Worm (Caenorhabditis elegans) whole organism, L4 larva: ENCODE results near the gene C06G4.6.
A peak's percentile ranks its signal among the peaks of the same experiment; 100 is the strongest.

Source experiments
- F10B5.3 ChIP-seq: sonication (generic microtip); optimal IDR thresholded peaks from 2 replicates; lab custom pipeline; 2016; ENCODE audit warnings: mild to moderate bottlenecking, missing genetic modification characterization, missing compliant biosample characterization
- F44E2.7 ChIP-seq: fragments of 200-800 bp; sonication (Bioruptor generic); IDR thresholded peaks from 2 replicates; pipeline ENCODE4 v2.1.2; 2022; ENCODE audit warnings: missing genetic modification characterization, missing compliant biosample characterization
- R02D3.7 ChIP-seq: fragments of 150-350 bp; sonication (generic microtip); optimal IDR thresholded peaks from 3 replicates; lab custom pipeline; 2014; ENCODE audit warnings: missing biosample characterization, missing genetic modification characterization
- aha-1 ChIP-seq: fragments of 150-350 bp; peaks from one replicate; lab custom pipeline; 2014; ENCODE audit warnings: missing biosample characterization, missing genetic modification characterization
- ama-1 ChIP-seq: fragments of 150-350 bp; optimal IDR thresholded peaks from 2 replicates; lab custom pipeline; 2014; ENCODE audit warnings: inconsistent platforms, mixed read lengths
- arid-1 ChIP-seq: fragments of 200-800 bp; sonication (Bioruptor generic); conservative IDR thresholded peaks from 2 replicates; pipeline ENCODE4 v1.3.6; 2022; ENCODE audit warnings: missing genetic modification reagents, missing genetic modification characterization, missing compliant biosample characterization
- ceh-20 ChIP-seq: fragments of 200-800 bp; sonication (Bioruptor generic); IDR thresholded peaks from 2 replicates; pipeline ENCODE4 v1.3.6; 2022; ENCODE audit warnings: missing genetic modification reagents, missing genetic modification characterization, missing compliant biosample characterization
- ceh-82 ChIP-seq: sonication (generic microtip); optimal IDR thresholded peaks from 2 replicates; lab custom pipeline; 2017; ENCODE audit warnings: missing biosample characterization, missing genetic modification characterization
- ctbp-1 ChIP-seq: fragments of 200-800 bp; sonication (Bioruptor generic); IDR thresholded peaks from 2 replicates; pipeline ENCODE4 v1.3.6; 2022; ENCODE audit warnings: missing genetic modification reagents, missing genetic modification characterization, missing compliant biosample characterization
- daf-16 ChIP-seq, 3 experiments: sonication (generic microtip); optimal IDR thresholded peaks; 2 replicates each; lab custom pipeline; 2016 to 2017; ENCODE audit warnings: missing genetic modification characterization in 3 of 3, missing genetic modification reagents in 3 of 3, mild to moderate bottlenecking in 2 of 3, missing compliant biosample characterization in 2 of 3, missing biosample characterization in 1 of 3, moderate library complexity in 1 of 3
- daf-19 ChIP-seq: fragments of 200-800 bp; sonication (Bioruptor generic); conservative IDR thresholded peaks from 2 replicates; pipeline ENCODE4 v1.3.6; 2022; ENCODE audit warnings: missing genetic modification characterization, missing compliant biosample characterization
- dmd-6 ChIP-seq: fragments of 200-800 bp; sonication (Bioruptor generic); IDR thresholded peaks from 2 replicates; pipeline ENCODE4 v1.3.6; 2022; ENCODE audit warnings: missing genetic modification reagents, missing genetic modification characterization, missing compliant biosample characterization
- dmd-8 ChIP-seq: fragments of 200-800 bp; sonication (Bioruptor generic); IDR thresholded peaks from 2 replicates; pipeline ENCODE4 v1.3.6; 2022; ENCODE audit warnings: missing genetic modification characterization, missing compliant biosample characterization
- dpl-1 ChIP-seq: fragments of 150-350 bp; optimal IDR thresholded peaks from 2 replicates; lab custom pipeline; 2014; ENCODE audit warnings: missing biosample characterization, missing genetic modification reagents, missing genetic modification characterization
- duxl-1 ChIP-seq: sonication (generic microtip); optimal IDR thresholded peaks from 2 replicates; lab custom pipeline; 2016; ENCODE audit warnings: mild to moderate bottlenecking, missing genetic modification characterization, moderate library complexity, missing compliant biosample characterization; ENCODE audit not compliant: poor library complexity
- egl-43 ChIP-seq: fragments of 200-800 bp; sonication (Bioruptor generic); IDR thresholded peaks from 2 replicates; pipeline ENCODE4 v1.3.6; 2022; ENCODE audit warnings: missing genetic modification reagents, missing genetic modification characterization, missing compliant biosample characterization
- gei-8 ChIP-seq: fragments of 200-800 bp; sonication (Bioruptor generic); optimal IDR thresholded peaks from 2 replicates; lab custom pipeline; 2018; ENCODE audit warnings: mild to moderate bottlenecking, missing genetic modification characterization, missing compliant biosample characterization
- hlh-11 ChIP-seq: fragments of 200-800 bp; sonication (Bioruptor generic); optimal IDR thresholded peaks from 2 replicates; lab custom pipeline; 2018; ENCODE audit warnings: mild to moderate bottlenecking, missing genetic modification characterization, missing compliant biosample characterization
- hlh-30 ChIP-seq: sonication (generic microtip); optimal IDR thresholded peaks from 2 replicates; lab custom pipeline; 2017; ENCODE audit warnings: antibody characterized with exemption, mild to moderate bottlenecking, missing genetic modification characterization, missing compliant biosample characterization; ENCODE audit not compliant: insufficient read depth
- hmg-1.1 ChIP-seq: fragments of 200-800 bp; sonication (Bioruptor generic); IDR thresholded peaks from 2 replicates; pipeline ENCODE4 v1.3.6; 2022; ENCODE audit warnings: missing genetic modification reagents, missing genetic modification characterization, missing compliant biosample characterization
- jun-1 ChIP-seq: fragments of 150-350 bp; optimal IDR thresholded peaks from 2 replicates; lab custom pipeline; 2014; ENCODE audit warnings: missing biosample characterization, missing genetic modification reagents, missing genetic modification characterization
- lim-7 ChIP-seq: fragments of 200-800 bp; sonication (Bioruptor generic); IDR thresholded peaks from 2 replicates; pipeline ENCODE4 v1.3.6; 2022; ENCODE audit warnings: missing genetic modification characterization, missing compliant biosample characterization
- lin-1 ChIP-seq: fragments of 200-800 bp; sonication (Bioruptor generic); IDR thresholded peaks from 2 replicates; pipeline ENCODE4 v1.3.6; 2022; ENCODE audit warnings: missing genetic modification reagents, missing genetic modification characterization, missing compliant biosample characterization
- lin-13 ChIP-seq: fragments of 150-350 bp; optimal IDR thresholded peaks from 2 replicates; lab custom pipeline; 2014; ENCODE audit warnings: missing biosample characterization, missing genetic modification reagents, missing genetic modification characterization
- lin-29 ChIP-seq: fragments of 200-800 bp; sonication (Bioruptor generic); IDR thresholded peaks from 2 replicates; pipeline ENCODE4 v1.3.6; 2022; ENCODE audit warnings: missing genetic modification reagents, missing genetic modification characterization, missing compliant biosample characterization
- lsy-2 ChIP-seq, 2 experiments: fragments of 150-350 bp in 1 of 2; sonication (generic microtip) in 1 of 2; optimal IDR thresholded peaks; 2 replicates each; lab custom pipeline; 2014 to 2017; ENCODE audit warnings: missing biosample characterization in 2 of 2, missing genetic modification characterization in 2 of 2
- madf-9 ChIP-seq: fragments of 200-800 bp; sonication (Bioruptor generic); conservative IDR thresholded peaks from 2 replicates; pipeline ENCODE4 v1.3.6; 2022; ENCODE audit warnings: missing genetic modification reagents, missing genetic modification characterization, missing compliant biosample characterization
- mdl-1 ChIP-seq, 2 experiments: fragments of 150-350 bp in 1 of 2; sonication (generic microtip) in 1 of 2; optimal IDR thresholded peaks; 2 replicates each; lab custom pipeline; 2014 to 2017; ENCODE audit warnings: missing biosample characterization in 2 of 2, missing genetic modification characterization in 2 of 2
- mep-1 ChIP-seq: fragments of 150-350 bp; sonication (generic microtip); optimal IDR thresholded peaks from 3 replicates; lab custom pipeline; 2014; ENCODE audit warnings: missing biosample characterization, missing genetic modification characterization
- mes-2 ChIP-seq: sonication (generic microtip); optimal IDR thresholded peaks from 2 replicates; lab custom pipeline; 2016; ENCODE audit warnings: missing genotype, mild to moderate bottlenecking, missing genetic modification characterization, missing compliant biosample characterization; ENCODE audit not compliant: poor library complexity, severe bottlenecking
- mxl-3 ChIP-seq: fragments of 200-800 bp; sonication (Bioruptor generic); optimal IDR thresholded peaks from 2 replicates; lab custom pipeline; 2018; ENCODE audit warnings: mild to moderate bottlenecking, missing genetic modification characterization, missing compliant biosample characterization
- nhr-102 ChIP-seq: sonication (generic microtip); optimal IDR thresholded peaks from 2 replicates; lab custom pipeline; 2016; ENCODE audit warnings: mild to moderate bottlenecking, missing genetic modification characterization, moderate library complexity, missing compliant biosample characterization
- nhr-11 ChIP-seq: fragments of 150-350 bp; optimal IDR thresholded peaks from 2 replicates; lab custom pipeline; 2014; ENCODE audit warnings: missing biosample characterization, missing genetic modification characterization
- nhr-28 ChIP-seq: fragments of 150-350 bp; optimal IDR thresholded peaks from 2 replicates; lab custom pipeline; 2014; ENCODE audit warnings: missing biosample characterization, missing genetic modification characterization
- nhr-48 ChIP-seq: sonication (generic microtip); optimal IDR thresholded peaks from 2 replicates; lab custom pipeline; 2016; ENCODE audit warnings: mild to moderate bottlenecking, missing genetic modification characterization, missing compliant biosample characterization
- nhr-6 ChIP-seq: fragments of 150-350 bp; optimal IDR thresholded peaks from 2 replicates; lab custom pipeline; 2014; ENCODE audit warnings: missing biosample characterization, missing genetic modification characterization
- nhr-76 ChIP-seq: fragments of 150-350 bp; optimal IDR thresholded peaks from 2 replicates; lab custom pipeline; 2014; ENCODE audit warnings: missing biosample characterization, missing genetic modification characterization
- pha-4 ChIP-seq, 2 experiments: fragments of 150-350 bp in 1 of 2; fragments of 200-800 bp in 1 of 2; sonication (Bioruptor generic) in 1 of 2; IDR thresholded peaks in 1 of 2; optimal IDR thresholded peaks in 1 of 2; 2 replicates each; pipeline versions ENCODE4 v1.3.6 to Lab custom; 2014 to 2022; ENCODE audit warnings: missing genetic modification characterization in 2 of 2, missing genetic modification reagents in 2 of 2, missing biosample characterization in 1 of 2, missing compliant biosample characterization in 1 of 2
- php-3 ChIP-seq: fragments of 200-800 bp; sonication (Bioruptor generic); IDR thresholded peaks from 2 replicates; pipeline ENCODE4 v1.3.6; 2022; ENCODE audit warnings: missing genetic modification reagents, missing genetic modification characterization, missing compliant biosample characterization
- snpc-1.2 ChIP-seq: fragments of 200-800 bp; sonication (Bioruptor generic); IDR thresholded peaks from 2 replicates; pipeline ENCODE4 v1.3.6; 2022; ENCODE audit warnings: missing genetic modification reagents, missing genetic modification characterization, missing compliant biosample characterization
- spr-1 ChIP-seq: sonication (generic microtip); optimal IDR thresholded peaks from 2 replicates; lab custom pipeline; 2016; ENCODE audit warnings: mild to moderate bottlenecking, missing genetic modification characterization, missing compliant biosample characterization
- tra-1 ChIP-seq: fragments of 200-800 bp; sonication (Bioruptor generic); IDR thresholded peaks from 2 replicates; pipeline ENCODE4 v1.3.6; 2022; ENCODE audit warnings: missing genetic modification reagents, missing genetic modification characterization, missing compliant biosample characterization
- unc-62 ChIP-seq, 3 experiments: fragments of 150-350 bp in 1 of 3; sonication (generic microtip); optimal IDR thresholded peaks in 2 of 3; peaks in 1 of 3; 1 replicate in 1 of 3; 2 replicates in 2 of 3; lab custom pipeline; 2014 to 2017; ENCODE audit warnings: missing biosample characterization in 3 of 3, missing genetic modification characterization in 3 of 3, missing genetic modification reagents in 3 of 3, missing genotype in 1 of 3
- vab-7 ChIP-seq: fragments of 200-800 bp; sonication (Bioruptor generic); IDR thresholded peaks from 2 replicates; pipeline ENCODE4 v1.3.6; 2022; ENCODE audit warnings: missing genetic modification reagents, missing genetic modification characterization, missing compliant biosample characterization
- zip-2 ChIP-seq: fragments of 150-350 bp; optimal IDR thresholded peaks from 2 replicates; lab custom pipeline; 2014; ENCODE audit warnings: missing biosample characterization, missing genetic modification characterization
- ztf-7 ChIP-seq: fragments of 150-350 bp; optimal IDR thresholded peaks from 2 replicates; lab custom pipeline; 2014; ENCODE audit warnings: missing biosample characterization, missing genetic modification characterization

The C06G4.6 gene

ce11 chrIII:7978289-7978688 is 25.9 kb upstream of the C06G4.6 start:
- TF ChIP-seq ama-1 (lab: Kevin White, UChicago) (no peak), vab-7 (GFP tag; lab: Robert Waterston, UW) (0 out of 2 replicates have a peak, but pooled peaks have one; percentile 48), arid-1 (GFP tag; lab: Robert Waterston, UW) (0 out of 2 replicates have a peak, but pooled peaks have one; percentile 13), dmd-8 (GFP tag; lab: Robert Waterston, UW) (0 out of 2 replicates have a peak, but pooled peaks have one; percentile 38), dmd-6 (GFP tag; lab: Robert Waterston, UW) (0 out of 2 replicates have a peak, but pooled peaks have one; percentile 15), mes-2 (peak; percentile 15), pha-4 (GFP tag; IDR thresholded peaks at IDR 0.05; lab: Robert Waterston, UW) (peak; percentile 31; the same call in 1 of the 2 replicates), pha-4 (tag; optimal IDR thresholded peaks at IDR 0.05; lab: Kevin White, UChicago) (no peak), lin-1 (GFP tag; lab: Robert Waterston, UW) (0 out of 2 replicates have a peak, but pooled peaks have one; percentile 10), aha-1 (tag; lab: Kevin White, UChicago) (peak; percentile 60), ctbp-1 (0 out of 2 replicates have a peak, but pooled peaks have one; percentile 19), lim-7 (GFP tag; lab: Robert Waterston, UW) (peak; percentile 57; the same call in 1 of the 2 replicates), gei-8 (GFP tag; lab: Kevin White, UChicago) (peak; percentile 24), unc-62 (GFP tag; optimal IDR thresholded peaks at IDR 0.05 in 1 of 2; lab: Kevin White, UChicago) (peak in 1 of 2 experiments; percentile 57), unc-62 (tag; optimal IDR thresholded peaks at IDR 0.05; lab: Kevin White, UChicago) (no peak), madf-9 (GFP tag; lab: Robert Waterston, UW) (peak; percentile 38; the same call in 1 of the 2 replicates), ceh-20 (peak; percentile 31; the same call in 1 of the 2 replicates), daf-16 (GFP tag; optimal IDR thresholded peaks at IDR 0.05; lab: Kevin White, UChicago) (no peak), daf-16 (tag; optimal IDR thresholded peaks at IDR 0.05; lab: Kevin White, UChicago) (peak; percentile 15), egl-43 (GFP tag; lab: Robert Waterston, UW) (0 out of 2 replicates have a peak, but pooled peaks have one; percentile 60), hlh-11 (tag; lab: Kevin White, UChicago) (no peak), hlh-30 (tag; lab: Kevin White, UChicago) (peak; percentile 0), nhr-102 (no peak), nhr-76 (tag; lab: Kevin White, UChicago) (no peak), daf-19 (GFP tag; lab: Robert Waterston, UW) (no peak), F10B5.3 (tag; lab: Kevin White, UChicago) (no peak), mxl-3 (GFP tag; lab: Kevin White, UChicago) (peak; percentile 23), duxl-1 (peak; percentile 25), F44E2.7 (0 out of 2 replicates have a peak, but pooled peaks have one; percentile 45)

- TF ChIP-seq dpl-1 (GFP tag; lab: Kevin White, UChicago) (peak; percentile 11), nhr-6 (tag; lab: Kevin White, UChicago) (peak; percentile 60), mes-2 (peak; percentile 26), lim-7 (GFP tag; lab: Robert Waterston, UW) (no peak), hlh-11 (tag; lab: Kevin White, UChicago) (peak; percentile 75), php-3 (GFP tag; lab: Robert Waterston, UW) (peak; percentile 51; the same call in 1 of the 2 replicates), lsy-2 (tag; optimal IDR thresholded peaks at IDR 0.05; lab: Kevin White, UChicago) (peak in 1 of 2 experiments; percentile 44), R02D3.7 (no peak), nhr-11 (tag; lab: Kevin White, UChicago) (no peak), tra-1 (GFP tag; lab: Robert Waterston, UW) (no peak), ceh-82 (tag; lab: Kevin White, UChicago) (no peak), aha-1 (tag; lab: Kevin White, UChicago) (peak; percentile 67), daf-16 (GFP tag; optimal IDR thresholded peaks at IDR 0.05; lab: Kevin White, UChicago) (peak in 1 of 2 experiments; percentile 23), daf-16 (tag; optimal IDR thresholded peaks at IDR 0.05; lab: Kevin White, UChicago) (peak; percentile 92), mdl-1 (tag; optimal IDR thresholded peaks at IDR 0.05; lab: Kevin White, UChicago) (peak in 1 of 2 experiments; percentile 23), jun-1 (peak; percentile 6), spr-1 (tag; lab: Kevin White, UChicago) (no peak), lin-29 (GFP tag; lab: Robert Waterston, UW) (no peak), snpc-1.2 (GFP tag; lab: Robert Waterston, UW) (no peak), pha-4 (GFP tag; IDR thresholded peaks at IDR 0.05; lab: Robert Waterston, UW) (no peak), pha-4 (tag; optimal IDR thresholded peaks at IDR 0.05; lab: Kevin White, UChicago) (peak; percentile 64), nhr-28 (tag; lab: Kevin White, UChicago) (peak; percentile 44), lin-1 (GFP tag; lab: Robert Waterston, UW) (no peak), ctbp-1 (no peak), ztf-7 (tag; lab: Kevin White, UChicago) (peak; percentile 16), hmg-1.1 (GFP tag; lab: Robert Waterston, UW) (peak; percentile 54), lin-13 (GFP tag; lab: Kevin White, UChicago) (no peak), zip-2 (tag; lab: Kevin White, UChicago) (no peak), mep-1 (tag; lab: Kevin White, UChicago) (peak; percentile 46), nhr-48 (tag; lab: Kevin White, UChicago) (no peak)
Observed at ce11 chrIII:7978723-7979122, 25.5 kb upstream of the C06G4.6 start.
